Worm (Caenorhabditis elegans) whole organism, mixed stage, embryonic: ENCODE data around the gene ephx-1.

Experiments used
- blmp-1 ChIP-seq: fragments of 150-350 bp; optimal IDR thresholded peaks from 2 replicates; lab custom pipeline; 2014; ENCODE audit warnings: missing biosample characterization, missing genetic modification characterization
- ceh-83 ChIP-seq: fragments of 200-800 bp; sonication (Bioruptor generic); optimal IDR thresholded peaks from 2 replicates; lab custom pipeline; 2018; ENCODE audit warnings: mild to moderate bottlenecking, missing genetic modification characterization, missing compliant biosample characterization
- ces-1 ChIP-seq: fragments of 150-350 bp; optimal IDR thresholded peaks from 2 replicates; lab custom pipeline; 2014; ENCODE audit warnings: missing biosample characterization, missing genetic modification reagents, missing genetic modification characterization
- elt-3 ChIP-seq: fragments of 150-350 bp; optimal IDR thresholded peaks from 2 replicates; lab custom pipeline; 2014; ENCODE audit warnings: missing biosample characterization, missing genetic modification characterization
- nhr-76 ChIP-seq: sonication (generic microtip); optimal IDR thresholded peaks from 2 replicates; lab custom pipeline; 2017; ENCODE audit warnings: missing biosample characterization, missing genetic modification characterization
- pha-4 ChIP-seq: fragments of 150-350 bp; optimal IDR thresholded peaks from 2 replicates; lab custom pipeline; 2018; ENCODE audit warnings: missing biosample characterization, missing genetic modification reagents, missing genetic modification characterization
- snpc-4 ChIP-seq: fragments of 150-350 bp; optimal IDR thresholded peaks from 2 replicates; lab custom pipeline; 2014; ENCODE audit warnings: missing biosample characterization, missing genetic modification characterization
- sptf-1 ChIP-seq: sonication (generic microtip); optimal IDR thresholded peaks from 2 replicates; lab custom pipeline; 2017; ENCODE audit warnings: mild to moderate bottlenecking, missing genetic modification characterization, moderate library complexity, missing compliant biosample characterization
- unc-120 ChIP-seq: sonication (generic microtip); optimal IDR thresholded peaks from 2 replicates; lab custom pipeline; 2017; ENCODE audit warnings: missing genetic modification characterization, missing compliant biosample characterization; ENCODE audit not compliant: poor library complexity, severe bottlenecking
- unc-62 ChIP-seq: fragments of 150-350 bp; optimal IDR thresholded peaks from 2 replicates; lab custom pipeline; 2014; ENCODE audit warnings: missing biosample characterization, missing genetic modification reagents, missing genetic modification characterization

DNA sequence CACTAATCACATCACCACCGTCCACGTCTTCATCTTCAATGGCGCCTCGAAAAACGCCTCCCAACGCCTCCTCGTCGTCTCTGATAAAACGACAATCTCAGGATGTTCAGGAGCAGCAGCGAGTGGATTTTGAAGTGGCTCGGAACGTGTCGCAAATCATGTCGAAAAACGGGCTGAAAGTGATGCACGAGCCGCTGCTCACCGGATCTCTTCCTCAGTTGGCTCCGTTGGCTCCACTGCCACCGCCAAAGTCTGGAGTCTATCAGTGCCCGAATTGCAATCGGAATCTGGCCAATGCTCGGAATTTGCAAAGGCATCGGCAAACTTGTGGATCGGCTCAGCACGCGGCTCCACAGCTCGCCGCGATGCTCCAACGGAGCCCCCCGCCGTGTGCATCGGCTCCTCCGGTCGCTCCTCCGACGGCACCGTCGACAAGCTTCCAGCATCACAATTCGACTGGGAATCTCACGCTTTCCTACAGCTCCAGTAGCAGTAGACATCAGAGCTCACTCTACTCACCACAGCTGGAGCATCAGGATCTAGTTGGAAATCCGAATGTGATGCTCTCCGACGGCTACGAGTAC is 40.3 kb upstream of the ephx-1 start:
- TF ChIP-seq ceh-83 (GFP tag; lab: Kevin White, UChicago) (no peak), unc-120 (no peak), elt-3 (tag; lab: Kevin White, UChicago) (no peak), blmp-1 (no peak), pha-4 (tag; lab: Kevin White, UChicago) (no peak), nhr-76 (tag; lab: Kevin White, UChicago) (no peak), ces-1 (GFP tag; lab: Kevin White, UChicago) (no peak), sptf-1 (no peak), unc-62 (GFP tag; lab: Kevin White, UChicago) (no peak), snpc-4 (tag; lab: Kevin White, UChicago) (no peak)
